Worm (Caenorhabditis elegans): ENCODE data around the gene F36H12.10.

DNA sequence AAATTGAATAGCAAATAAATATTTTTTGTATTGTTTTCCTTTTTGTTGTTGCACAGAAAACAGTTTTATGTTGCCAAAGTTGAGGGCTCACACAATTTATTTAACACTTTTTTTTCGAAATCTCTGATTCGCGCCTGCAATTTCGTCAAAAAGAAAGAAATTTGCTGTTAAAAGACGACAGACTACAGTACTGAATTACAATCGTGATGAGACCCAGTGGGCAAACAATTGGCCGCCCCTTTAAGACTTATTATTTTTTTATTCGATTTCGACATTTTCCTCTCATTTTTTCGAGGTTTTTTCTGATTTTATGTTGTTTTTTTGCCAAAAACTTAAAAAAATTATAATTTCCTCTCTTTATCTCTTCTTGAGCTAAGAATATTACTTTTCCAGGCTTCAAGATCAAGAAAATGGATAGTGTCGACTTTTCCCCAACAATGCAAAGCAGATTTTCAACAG is 19.6 kb upstream of the F36H12.10 start, which contains the start of gene slfl-4:
- TF ChIP-seq Y48G9A.11 (GFP tag; IDR thresholded peaks at IDR 0.05): no peak
- TF ChIP-seq pha-4 (GFP tag; IDR thresholded peaks at IDR 0.05): no peak
- TF ChIP-seq pha-4 (tag; optimal IDR thresholded peaks at IDR 0.05): no peak
- no peak for TF ChIP-seq nhr-111 (GFP tag; optimal IDR thresholded peaks at IDR 0.05)
- TF ChIP-seq ceh-20 (GFP tag; IDR thresholded peaks at IDR 0.05): no peak
- no peak for TF ChIP-seq lin-39 (tag; optimal IDR thresholded peaks at IDR 0.05)
- no peak for TF ChIP-seq unc-130 (GFP tag; optimal IDR thresholded peaks at IDR 0.05)
- TF ChIP-seq zag-1 (tag; optimal IDR thresholded peaks at IDR 0.05): no peak
- TF ChIP-seq egl-27 (tag; optimal IDR thresholded peaks at IDR 0.05): no peak
- no peak for TF ChIP-seq skn-1 (tag; optimal IDR thresholded peaks at IDR 0.05)
- TF ChIP-seq F37D6.2 (tag; optimal IDR thresholded peaks at IDR 0.05): no peak
- no peak for TF ChIP-seq ZK337.2 (GFP tag; IDR thresholded peaks at IDR 0.05)
- TF ChIP-seq ama-1 (optimal IDR thresholded peaks at IDR 0.05): no peak
- TF ChIP-seq lim-7 (GFP tag; IDR thresholded peaks at IDR 0.05): no peak
- TF ChIP-seq hmg-1.1 (GFP tag; IDR thresholded peaks at IDR 0.05): no peak

Data from whole organism, L4 larva.